Fruit fly (Drosophila melanogaster): Measurements from ENCODE around the gene CG7560.

CG7560 gene

dm6 chr3L:11384225-11384624, 40.7 kb upstream of the CG7560 start (continued):
- TF ChIP-seq lov (optimal IDR thresholded peaks at IDR 0.05): no peak
- 0 out of 3 replicates have a peak, but pooled peaks have one; percentile 4 for TF ChIP-seq lov (GFP tag; IDR thresholded peaks at IDR 0.05)
- no peak for TF ChIP-seq fd102C (GFP tag; optimal IDR thresholded peaks at IDR 0.05)
- no peak for TF ChIP-seq Lhr (GFP tag; optimal IDR thresholded peaks at IDR 0.05)
- TF ChIP-seq Atf6 (GFP tag; IDR thresholded peaks at IDR 0.05): 0 out of 2 replicates have a peak, but pooled peaks have one; percentile 15
- no peak for TF ChIP-seq tx (GFP tag; optimal IDR thresholded peaks at IDR 0.05)
- TF ChIP-seq CG31441 (GFP tag; IDR thresholded peaks at IDR 0.05): no peak
- no peak for TF ChIP-seq Hr39 (optimal IDR thresholded peaks at IDR 0.05)
- TF ChIP-seq CG4854 (GFP tag; optimal IDR thresholded peaks at IDR 0.05): no peak
- TF ChIP-seq CG13287 (GFP tag; IDR thresholded peaks at IDR 0.05; ENCODE audit: partially characterized antibody): no peak
- no peak for TF ChIP-seq CG7357 (GFP tag; IDR thresholded peaks at IDR 0.05)
- no peak for TF ChIP-seq Nf-YB (GFP tag; optimal IDR thresholded peaks at IDR 0.05)
- TF ChIP-seq disco-r (GFP tag; optimal IDR thresholded peaks at IDR 0.05): no peak
- TF ChIP-seq sd (tag; optimal IDR thresholded peaks at IDR 0.05): peak; percentile 76
- TF ChIP-seq CG4328 (GFP tag; optimal IDR thresholded peaks at IDR 0.05): no peak
- peak; percentile 61 for TF ChIP-seq vvl (GFP tag; IDR thresholded peaks at IDR 0.05)
- no peak for TF ChIP-seq lola (GFP tag; optimal IDR thresholded peaks at IDR 0.05)
- TF ChIP-seq her (GFP tag; optimal IDR thresholded peaks at IDR 0.05): no peak
- TF ChIP-seq ato (GFP tag; IDR thresholded peaks at IDR 0.05; ENCODE audit: partially characterized antibody): no peak
- no peak for TF ChIP-seq toy (GFP tag; IDR thresholded peaks at IDR 0.05)
- TF ChIP-seq Blimp-1 (GFP tag; optimal IDR thresholded peaks at IDR 0.05): peak; percentile 2
- no peak for TF ChIP-seq sima (GFP tag; optimal IDR thresholded peaks at IDR 0.05)
- TF ChIP-seq vfl (GFP tag; optimal IDR thresholded peaks at IDR 0.05): no peak
- TF ChIP-seq gsb-n (tag; optimal IDR thresholded peaks at IDR 0.05): no peak
- TF ChIP-seq kah (GFP tag; optimal IDR thresholded peaks at IDR 0.05): no peak
- no peak for TF ChIP-seq CG5180 (GFP tag; optimal IDR thresholded peaks at IDR 0.05)
- no peak for TF ChIP-seq CG8290 (GFP tag; optimal IDR thresholded peaks at IDR 0.05)
- TF ChIP-seq CG8290 (tag; optimal IDR thresholded peaks at IDR 0.05): peak in 1 of 2 experiments; percentile 42
- TF ChIP-seq cg (GFP tag; optimal IDR thresholded peaks at IDR 0.05): peak; percentile 75
- peak; percentile 61 for TF ChIP-seq CG12769 (tag; optimal IDR thresholded peaks at IDR 0.05)
- TF ChIP-seq CG6254 (GFP tag; optimal IDR thresholded peaks at IDR 0.05): peak; percentile 34
- peak; percentile 91 for TF ChIP-seq Ets65A (GFP tag)
- no peak for TF ChIP-seq CG7839 (tag; optimal IDR thresholded peaks at IDR 0.05)
- TF ChIP-seq Med (GFP tag): peak; percentile 70
- TF ChIP-seq Bdp1 (GFP tag; optimal IDR thresholded peaks at IDR 0.05): no peak
- TF ChIP-seq so (GFP tag; IDR thresholded peaks at IDR 0.05): peak; percentile 83
- no peak for TF ChIP-seq CG12155 (GFP tag; optimal IDR thresholded peaks at IDR 0.05)
- TF ChIP-seq Hey (tag; optimal IDR thresholded peaks at IDR 0.05): peak; percentile 11
- no peak for TF ChIP-seq CG10209 (GFP tag; optimal IDR thresholded peaks at IDR 0.05)
- no peak for TF ChIP-seq CG8359 (GFP tag; optimal IDR thresholded peaks at IDR 0.05; ENCODE audit: borderline replicate concordance)
- TF ChIP-seq CG11504 (tag; optimal IDR thresholded peaks at IDR 0.05): peak; percentile 19
- no peak for TF ChIP-seq CG10321 (GFP tag; IDR thresholded peaks at IDR 0.05)
- TF ChIP-seq CG4424 (GFP tag; optimal IDR thresholded peaks at IDR 0.05): no peak
- no peak for TF ChIP-seq CG30431 (GFP tag; optimal IDR thresholded peaks at IDR 0.05)
- TF ChIP-seq CG9727 (GFP tag; optimal IDR thresholded peaks at IDR 0.05): peak; percentile 33
